Worm (Caenorhabditis elegans) whole organism, L4 larva: ENCODE data around the gene scl-9.

ENCODE experiments used
- R02D3.7 ChIP-seq: fragments of 150-350 bp; sonication (generic microtip); optimal IDR thresholded peaks from 3 replicates; lab custom pipeline; 2014; ENCODE audit warnings: missing biosample characterization, missing genetic modification characterization
- aha-1 ChIP-seq: fragments of 150-350 bp; peaks from one replicate; lab custom pipeline; 2014; ENCODE audit warnings: missing biosample characterization, missing genetic modification characterization
- daf-8 ChIP-seq: fragments of 200-800 bp; sonication (Bioruptor generic); IDR thresholded peaks from 2 replicates; pipeline ENCODE4 v1.3.6; 2022; ENCODE audit warnings: missing genetic modification characterization, missing compliant biosample characterization
- fos-1 ChIP-seq: fragments of 150-350 bp; optimal IDR thresholded peaks from 2 replicates; lab custom pipeline; 2014; ENCODE audit warnings: missing biosample characterization, missing genetic modification characterization
- lin-13 ChIP-seq: fragments of 150-350 bp; optimal IDR thresholded peaks from 2 replicates; lab custom pipeline; 2014; ENCODE audit warnings: missing biosample characterization, missing genetic modification reagents, missing genetic modification characterization
- unc-62 ChIP-seq, 3 experiments: fragments of 150-350 bp in 1 of 3; sonication (generic microtip); optimal IDR thresholded peaks in 2 of 3; peaks in 1 of 3; 1 replicate in 1 of 3; 2 replicates in 2 of 3; lab custom pipeline; 2014 to 2017; ENCODE audit warnings: missing biosample characterization in 3 of 3, missing genetic modification characterization in 3 of 3, missing genetic modification reagents in 3 of 3, missing genotype in 1 of 3

- no peak for TF ChIP-seq unc-62 (GFP tag; optimal IDR thresholded peaks at IDR 0.05 in 1 of 2; lab: Kevin White, UChicago)
- no peak for TF ChIP-seq unc-62 (tag; optimal IDR thresholded peaks at IDR 0.05; lab: Kevin White, UChicago)
- TF ChIP-seq R02D3.7, result no peak
- TF ChIP-seq daf-8 (GFP tag; lab: Robert Waterston, UW), result no peak
- TF ChIP-seq lin-13 (GFP tag; lab: Kevin White, UChicago), result no peak
- no peak for TF ChIP-seq fos-1 (tag; lab: Kevin White, UChicago)
- no peak for TF ChIP-seq aha-1 (tag; lab: Kevin White, UChicago)
Observed at ce11 chrIV:13063714-13064113, 16.8 kb downstream of the scl-9 start, which contains the start of gene scl-5.
